Worm (Caenorhabditis elegans) whole organism, L2 larva: ENCODE results near the gene pbo-1.
"Not testable (repeated sequence)": the region's sequence is repeated elsewhere in the genome, so short reads cannot be mapped to it uniquely, and the experiment has no call there.

ENCODE experiments used
- C34F6.9 ChIP-seq: fragments of 150-350 bp; optimal IDR thresholded peaks from 2 replicates; lab custom pipeline; 2014; ENCODE audit warnings: missing biosample characterization, missing genetic modification characterization
- F13H6.1 ChIP-seq: sonication (generic microtip); optimal IDR thresholded peaks from 2 replicates; lab custom pipeline; 2016; ENCODE audit warnings: missing genetic modification characterization, missing compliant biosample characterization
- R02D3.7 ChIP-seq: fragments of 150-350 bp; optimal IDR thresholded peaks from 2 replicates; lab custom pipeline; 2014; ENCODE audit warnings: missing biosample characterization, missing genetic modification characterization
- alr-1 ChIP-seq: fragments of 150-350 bp; optimal IDR thresholded peaks from 2 replicates; lab custom pipeline; 2014; ENCODE audit warnings: missing biosample characterization, missing genetic modification characterization
- aly-2 ChIP-seq: fragments of 150-350 bp; optimal IDR thresholded peaks from 2 replicates; lab custom pipeline; 2014; ENCODE audit warnings: missing biosample characterization, missing genetic modification characterization
- ama-1 ChIP-seq: fragments of 150-350 bp; optimal IDR thresholded peaks from 2 replicates; lab custom pipeline; 2018; ENCODE audit warnings: inconsistent platforms
- blmp-1 ChIP-seq: sonication (generic microtip); optimal IDR thresholded peaks from 2 replicates; lab custom pipeline; 2017; ENCODE audit warnings: missing genetic modification characterization, mild to moderate bottlenecking, missing compliant biosample characterization, antibody characterized with exemption, moderate library complexity; ENCODE audit not compliant: insufficient read depth
- ceh-82 ChIP-seq: fragments of 150-350 bp; optimal IDR thresholded peaks from 2 replicates; lab custom pipeline; 2014; ENCODE audit warnings: missing biosample characterization, missing genetic modification characterization
- crh-2 ChIP-seq: sonication (generic microtip); optimal IDR thresholded peaks from 2 replicates; lab custom pipeline; 2017; ENCODE audit warnings: missing biosample characterization, missing genetic modification characterization
- dmd-4 ChIP-seq: sonication (generic microtip); optimal IDR thresholded peaks from 2 replicates; lab custom pipeline; 2017; ENCODE audit warnings: missing biosample characterization, missing genetic modification characterization
- egl-27 ChIP-seq: sonication (generic microtip); optimal IDR thresholded peaks from 3 replicates; lab custom pipeline; 2017; ENCODE audit warnings: missing biosample characterization, missing genetic modification reagents, missing genetic modification characterization
- elt-3 ChIP-seq: sonication (generic microtip); optimal IDR thresholded peaks from 2 replicates; lab custom pipeline; 2017; ENCODE audit warnings: missing biosample characterization, missing genetic modification characterization
- fos-1 ChIP-seq: fragments of 150-350 bp; optimal IDR thresholded peaks from 2 replicates; lab custom pipeline; 2014; ENCODE audit warnings: missing biosample characterization, missing genetic modification characterization
- lin-13 ChIP-seq: fragments of 150-350 bp; optimal IDR thresholded peaks from 2 replicates; lab custom pipeline; 2014; ENCODE audit warnings: missing biosample characterization, missing genetic modification reagents, missing genetic modification characterization
- lsy-2 ChIP-seq, 2 experiments: fragments of 150-350 bp in 1 of 2; sonication (generic microtip) in 1 of 2; optimal IDR thresholded peaks; 2 replicates each; lab custom pipeline; 2014 to 2017; ENCODE audit warnings: missing biosample characterization in 2 of 2, missing genetic modification characterization in 2 of 2
- mab-5 ChIP-seq: fragments of 150-350 bp; optimal IDR thresholded peaks from 2 replicates; lab custom pipeline; 2014; ENCODE audit warnings: missing biosample characterization, missing genetic modification characterization
- mdl-1 ChIP-seq, 2 experiments: fragments of 150-350 bp in 1 of 2; sonication (generic microtip) in 1 of 2; optimal IDR thresholded peaks; 2 replicates each; lab custom pipeline; 2017; ENCODE audit warnings: missing biosample characterization in 2 of 2, missing genetic modification characterization in 2 of 2
- nhr-10 ChIP-seq: sonication (generic microtip); optimal IDR thresholded peaks from 2 replicates; lab custom pipeline; 2017; ENCODE audit warnings: missing biosample characterization, missing genetic modification characterization
- nhr-11 ChIP-seq: fragments of 150-350 bp; optimal IDR thresholded peaks from 2 replicates; lab custom pipeline; 2014; ENCODE audit warnings: missing biosample characterization, missing genetic modification characterization
- nhr-12 ChIP-seq: fragments of 150-350 bp; optimal IDR thresholded peaks from 2 replicates; lab custom pipeline; 2014; ENCODE audit warnings: missing biosample characterization, missing genetic modification characterization
- nhr-237 ChIP-seq: fragments of 150-350 bp; optimal IDR thresholded peaks from 2 replicates; lab custom pipeline; 2014; ENCODE audit warnings: missing biosample characterization, missing genetic modification characterization
- nhr-6 ChIP-seq: fragments of 150-350 bp; optimal IDR thresholded peaks from 2 replicates; lab custom pipeline; 2014; ENCODE audit warnings: missing biosample characterization, missing genetic modification characterization
- nhr-77 ChIP-seq: fragments of 150-350 bp; optimal IDR thresholded peaks from 2 replicates; lab custom pipeline; 2014; ENCODE audit warnings: missing biosample characterization, missing genetic modification characterization
- peb-1 ChIP-seq: fragments of 150-350 bp; optimal IDR thresholded peaks from 2 replicates; lab custom pipeline; 2014; ENCODE audit warnings: missing biosample characterization, missing genetic modification characterization
- skn-1 ChIP-seq: sonication (generic microtip); optimal IDR thresholded peaks from 2 replicates; lab custom pipeline; 2017; ENCODE audit warnings: missing biosample characterization, missing genetic modification characterization
- sma-3 ChIP-seq: sonication (generic microtip); optimal IDR thresholded peaks from 2 replicates; lab custom pipeline; 2016; ENCODE audit warnings: missing genetic modification reagents, missing genetic modification characterization, missing compliant biosample characterization
- snpc-4 ChIP-seq: fragments of 150-350 bp; optimal IDR thresholded peaks from 2 replicates; lab custom pipeline; 2014; ENCODE audit warnings: missing biosample characterization, missing genetic modification characterization
- unc-39 ChIP-seq: fragments of 150-350 bp; optimal IDR thresholded peaks from 2 replicates; lab custom pipeline; 2014; ENCODE audit warnings: missing biosample characterization, missing genetic modification characterization
- unc-55 ChIP-seq: fragments of 150-350 bp; sonication (generic microtip); optimal IDR thresholded peaks from 3 replicates; lab custom pipeline; 2014; ENCODE audit warnings: missing biosample characterization, missing genetic modification reagents, missing genetic modification characterization
- zag-1 ChIP-seq: fragments of 150-350 bp; optimal IDR thresholded peaks from 2 replicates; lab custom pipeline; 2014; ENCODE audit warnings: missing biosample characterization, missing genetic modification characterization
- ztf-1 ChIP-seq: fragments of 200-800 bp; sonication (Bioruptor generic); conservative IDR thresholded peaks from 2 replicates; pipeline ENCODE4 v1.3.6; 2022; ENCODE audit warnings: missing genetic modification characterization, missing compliant biosample characterization
- ztf-4 ChIP-seq: fragments of 150-350 bp; optimal IDR thresholded peaks from 2 replicates; lab custom pipeline; 2014; ENCODE audit warnings: missing biosample characterization, missing genetic modification characterization

Gene pbo-1

DNA sequence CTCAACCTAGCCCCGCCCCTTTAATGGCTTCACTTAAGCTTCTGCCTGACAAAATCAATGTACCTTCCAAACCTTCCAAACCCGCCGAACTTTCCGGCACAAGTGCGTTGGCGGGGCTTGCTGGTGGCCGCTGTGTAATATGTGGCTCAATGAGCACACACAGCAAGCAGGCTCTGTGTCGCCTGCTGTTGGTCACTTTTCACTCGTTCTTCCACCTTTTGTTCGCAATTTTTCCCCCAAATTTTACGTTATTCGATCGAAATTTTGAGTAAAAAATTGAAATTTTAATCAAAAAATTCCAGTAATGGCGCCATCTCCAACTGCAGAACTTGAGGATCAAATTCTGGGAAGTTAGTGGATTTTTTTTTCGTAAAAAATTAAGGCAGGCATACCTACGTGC lies 14.4 kb upstream of the pbo-1 start, which contains the start of gene set-27:
TSS of gene set-27 (plus strand) at position 301 of the 400 bp plus-strand sequence.
- no peak for TF ChIP-seq egl-27

ce11 chrIII:2699363-2699762 lies 13.1 kb upstream of the pbo-1 start, which contains the start of gene cox-6B:
cox-6B (plus strand) TSS chrIII:2699663.
- not testable (repeated sequence) for TF ChIP-seq elt-3 (tag; lab: Kevin White, UChicago); nhr-237 (tag; lab: Kevin White, UChicago); mab-5

ce11 chrIII:2698740-2699139 lies 12.5 kb upstream of the pbo-1 start, which contains the start of gene slc-30A9:
slc-30A9 (minus strand) TSS chrIII:2698817.
- TF ChIP-seq lin-13 (GFP tag; lab: Kevin White, UChicago): peak; percentile 35
- TF ChIP-seq lsy-2 (tag; optimal IDR thresholded peaks at IDR 0.05; lab: Kevin White, UChicago): peak; percentile 23 to 67
- TF ChIP-seq C34F6.9 (tag; lab: Kevin White, UChicago): peak; percentile 65
- TF ChIP-seq crh-2 (tag; lab: Kevin White, UChicago): peak; percentile 23
- TF ChIP-seq nhr-6: no peak
- peak; percentile 72 for TF ChIP-seq unc-55
- TF ChIP-seq F13H6.1 (tag; lab: Kevin White, UChicago): peak; percentile 4
- TF ChIP-seq aly-2 (tag; lab: Kevin White, UChicago): no peak
- TF ChIP-seq ama-1: no peak

DNA sequence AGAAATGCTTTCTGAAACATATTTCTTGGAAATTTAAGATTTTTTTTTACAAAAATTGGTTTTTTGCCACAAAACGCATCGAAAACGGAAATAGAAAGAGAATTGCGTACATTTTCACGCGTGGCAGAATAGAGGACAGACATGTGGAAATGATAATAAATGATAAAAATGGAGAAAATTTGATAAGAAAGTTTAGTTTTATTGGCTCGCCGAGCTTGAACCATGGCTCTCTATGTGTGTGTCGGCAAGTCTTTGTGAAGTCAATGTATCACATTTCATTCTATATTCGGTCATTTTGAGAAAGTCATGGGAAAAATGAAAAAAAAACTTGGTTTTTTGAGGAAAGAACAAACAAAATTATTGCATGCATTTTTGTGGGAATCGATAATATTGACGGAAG lies 1.1 kb upstream of the pbo-1 start:
- peak; percentile 45 for TF ChIP-seq crh-2 (tag; lab: Kevin White, UChicago)
- peak; percentile 69 for TF ChIP-seq fos-1
- TF ChIP-seq nhr-10: no peak

DNA sequence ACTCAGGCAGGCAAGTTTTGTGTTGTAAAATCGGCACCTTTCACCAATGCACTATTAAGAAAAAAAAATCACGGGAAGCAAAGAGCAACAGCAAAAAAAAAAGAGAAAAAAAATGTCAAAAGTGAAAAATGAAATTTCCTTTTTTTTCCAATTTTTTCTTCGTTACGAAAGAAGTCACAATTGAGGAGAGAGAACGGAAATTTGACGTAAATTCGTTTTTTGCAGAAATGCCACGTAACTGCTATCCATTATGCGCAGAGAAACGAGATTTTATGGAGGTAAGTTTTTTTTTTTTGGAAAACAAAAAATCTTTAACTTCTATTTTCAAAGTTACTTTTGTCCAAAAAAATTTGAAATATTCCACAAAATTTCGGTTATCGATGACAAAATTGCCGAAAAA lies 400 bp upstream of the pbo-1 start:
- TF ChIP-seq sma-3 (GFP tag; lab: Kevin White, UChicago) (no peak), crh-2 (tag; lab: Kevin White, UChicago) (peak; percentile 7)

ce11 chrIII:2683403-2683802 lies 2.9 kb downstream of the pbo-1 start:
- TF ChIP-seq zag-1 (no peak), C34F6.9 (tag; lab: Kevin White, UChicago) (no peak), nhr-10 (no peak), mdl-1 (tag; optimal IDR thresholded peaks at IDR 0.05; lab: Kevin White, UChicago) (no peak), R02D3.7 (no peak), dmd-4 (tag; lab: Kevin White, UChicago) (no peak), skn-1 (tag; lab: Kevin White, UChicago) (no peak), F13H6.1 (tag; lab: Kevin White, UChicago) (no peak), alr-1 (tag; lab: Kevin White, UChicago) (no peak), nhr-6 (no peak), fos-1 (no peak), ztf-4 (tag; lab: Kevin White, UChicago) (no peak), elt-3 (tag; lab: Kevin White, UChicago) (no peak), snpc-4 (tag; lab: Kevin White, UChicago) (no peak), nhr-12 (no peak), nhr-77 (no peak)

ce11 chrIII:2681559-2681958 lies 4.7 kb downstream of the pbo-1 start:
- TF ChIP-seq lsy-2 (tag; optimal IDR thresholded peaks at IDR 0.05; lab: Kevin White, UChicago): no peak
- TF ChIP-seq nhr-77: no peak
- no peak for TF ChIP-seq R02D3.7
- no peak for TF ChIP-seq dmd-4 (tag; lab: Kevin White, UChicago)
- TF ChIP-seq ztf-1 (GFP tag; lab: Robert Waterston, UW): no peak
- no peak for TF ChIP-seq peb-1 (tag; lab: Kevin White, UChicago)
- TF ChIP-seq nhr-11 (tag; lab: Kevin White, UChicago): no peak
- TF ChIP-seq ceh-82: no peak
- no peak for TF ChIP-seq unc-39 (tag; lab: Kevin White, UChicago)
- TF ChIP-seq egl-27: no peak
- no peak for TF ChIP-seq blmp-1 (tag; lab: Kevin White, UChicago)
